Worm (Caenorhabditis elegans) whole organism, L4 larva: ENCODE measurements around the gene dre-1.

Experiments
- F10B5.3 ChIP-seq: sonication (generic microtip); optimal IDR thresholded peaks from 2 replicates; lab custom pipeline; 2016; ENCODE audit warnings: mild to moderate bottlenecking, missing genetic modification characterization, missing compliant biosample characterization
- F26F4.8 ChIP-seq: fragments of 200-800 bp; sonication (Bioruptor generic); conservative IDR thresholded peaks from 2 replicates; pipeline ENCODE4 v1.3.6; 2022; ENCODE audit warnings: missing genetic modification characterization, missing compliant biosample characterization
- F44E2.7 ChIP-seq: fragments of 200-800 bp; sonication (Bioruptor generic); IDR thresholded peaks from 2 replicates; pipeline ENCODE4 v2.1.2; 2022; ENCODE audit warnings: missing genetic modification characterization, missing compliant biosample characterization
- R02D3.7 ChIP-seq: fragments of 150-350 bp; sonication (generic microtip); optimal IDR thresholded peaks from 3 replicates; lab custom pipeline; 2014; ENCODE audit warnings: missing biosample characterization, missing genetic modification characterization
- Y5F2A.4 ChIP-seq: fragments of 200-800 bp; sonication (Bioruptor generic); optimal IDR thresholded peaks from 2 replicates; lab custom pipeline; 2018; ENCODE audit warnings: mild to moderate bottlenecking, missing genetic modification characterization, missing compliant biosample characterization
- Y75B8A.6 ChIP-seq: fragments of 200-800 bp; sonication (Bioruptor generic); IDR thresholded peaks from 2 replicates; pipeline ENCODE4 v1.3.6; 2022; ENCODE audit warnings: missing genetic modification reagents, missing genetic modification characterization, missing compliant biosample characterization
- ZK546.5 ChIP-seq, 2 experiments: sonication (generic microtip); optimal IDR thresholded peaks; 2 replicates each; lab custom pipeline; 2017; ENCODE audit warnings: missing biosample characterization in 2 of 2, missing genetic modification characterization in 2 of 2
- aha-1 ChIP-seq: fragments of 150-350 bp; peaks from one replicate; lab custom pipeline; 2014; ENCODE audit warnings: missing biosample characterization, missing genetic modification characterization
- ceh-20 ChIP-seq: fragments of 200-800 bp; sonication (Bioruptor generic); IDR thresholded peaks from 2 replicates; pipeline ENCODE4 v1.3.6; 2022; ENCODE audit warnings: missing genetic modification reagents, missing genetic modification characterization, missing compliant biosample characterization
- daf-16 ChIP-seq, 3 experiments: sonication (generic microtip); optimal IDR thresholded peaks; 2 replicates each; lab custom pipeline; 2016 to 2017; ENCODE audit warnings: missing genetic modification characterization in 3 of 3, missing genetic modification reagents in 3 of 3, mild to moderate bottlenecking in 2 of 3, missing compliant biosample characterization in 2 of 3, missing biosample characterization in 1 of 3, moderate library complexity in 1 of 3
- daf-19 ChIP-seq: fragments of 200-800 bp; sonication (Bioruptor generic); conservative IDR thresholded peaks from 2 replicates; pipeline ENCODE4 v1.3.6; 2022; ENCODE audit warnings: missing genetic modification characterization, missing compliant biosample characterization
- dmd-6 ChIP-seq: fragments of 200-800 bp; sonication (Bioruptor generic); IDR thresholded peaks from 2 replicates; pipeline ENCODE4 v1.3.6; 2022; ENCODE audit warnings: missing genetic modification reagents, missing genetic modification characterization, missing compliant biosample characterization
- dmd-9 ChIP-seq: fragments of 200-800 bp; sonication (Bioruptor generic); IDR thresholded peaks from 2 replicates; pipeline ENCODE4 v1.3.6; 2022; ENCODE audit warnings: missing genetic modification reagents, missing genetic modification characterization, missing compliant biosample characterization
- duxl-1 ChIP-seq: sonication (generic microtip); optimal IDR thresholded peaks from 2 replicates; lab custom pipeline; 2016; ENCODE audit warnings: mild to moderate bottlenecking, missing genetic modification characterization, moderate library complexity, missing compliant biosample characterization; ENCODE audit not compliant: poor library complexity
- dve-1 ChIP-seq: sonication (generic microtip); optimal IDR thresholded peaks from 2 replicates; lab custom pipeline; 2017; ENCODE audit warnings: antibody characterized with exemption, mild to moderate bottlenecking, missing genetic modification characterization, missing compliant biosample characterization; ENCODE audit not compliant: insufficient read depth
- gei-8 ChIP-seq: fragments of 200-800 bp; sonication (Bioruptor generic); optimal IDR thresholded peaks from 2 replicates; lab custom pipeline; 2018; ENCODE audit warnings: mild to moderate bottlenecking, missing genetic modification characterization, missing compliant biosample characterization
- hlh-11 ChIP-seq: fragments of 200-800 bp; sonication (Bioruptor generic); optimal IDR thresholded peaks from 2 replicates; lab custom pipeline; 2018; ENCODE audit warnings: mild to moderate bottlenecking, missing genetic modification characterization, missing compliant biosample characterization
- hlh-30 ChIP-seq: sonication (generic microtip); optimal IDR thresholded peaks from 2 replicates; lab custom pipeline; 2017; ENCODE audit warnings: antibody characterized with exemption, mild to moderate bottlenecking, missing genetic modification characterization, missing compliant biosample characterization; ENCODE audit not compliant: insufficient read depth
- jun-1 ChIP-seq: fragments of 150-350 bp; optimal IDR thresholded peaks from 2 replicates; lab custom pipeline; 2014; ENCODE audit warnings: missing biosample characterization, missing genetic modification reagents, missing genetic modification characterization
- lim-7 ChIP-seq: fragments of 200-800 bp; sonication (Bioruptor generic); IDR thresholded peaks from 2 replicates; pipeline ENCODE4 v1.3.6; 2022; ENCODE audit warnings: missing genetic modification characterization, missing compliant biosample characterization
- lin-1 ChIP-seq: fragments of 200-800 bp; sonication (Bioruptor generic); IDR thresholded peaks from 2 replicates; pipeline ENCODE4 v1.3.6; 2022; ENCODE audit warnings: missing genetic modification reagents, missing genetic modification characterization, missing compliant biosample characterization
- lin-13 ChIP-seq: fragments of 150-350 bp; optimal IDR thresholded peaks from 2 replicates; lab custom pipeline; 2014; ENCODE audit warnings: missing biosample characterization, missing genetic modification reagents, missing genetic modification characterization
- lin-15B ChIP-seq: fragments of 150-350 bp; sonication (generic microtip); optimal IDR thresholded peaks from 3 replicates; lab custom pipeline; 2014; ENCODE audit warnings: missing biosample characterization, missing genetic modification characterization
- lir-3 ChIP-seq: sonication (generic microtip); optimal IDR thresholded peaks from 2 replicates; lab custom pipeline; 2016; ENCODE audit warnings: mild to moderate bottlenecking, missing genetic modification characterization, missing compliant biosample characterization
- lsy-2 ChIP-seq, 2 experiments: fragments of 150-350 bp in 1 of 2; sonication (generic microtip) in 1 of 2; optimal IDR thresholded peaks; 2 replicates each; lab custom pipeline; 2014 to 2017; ENCODE audit warnings: missing biosample characterization in 2 of 2, missing genetic modification characterization in 2 of 2
- mdl-1 ChIP-seq, 2 experiments: fragments of 150-350 bp in 1 of 2; sonication (generic microtip) in 1 of 2; optimal IDR thresholded peaks; 2 replicates each; lab custom pipeline; 2014 to 2017; ENCODE audit warnings: missing biosample characterization in 2 of 2, missing genetic modification characterization in 2 of 2
- mdt-29 ChIP-seq: fragments of 200-800 bp; sonication (Bioruptor generic); IDR thresholded peaks from 2 replicates; pipeline ENCODE4 v1.3.6; 2022; ENCODE audit warnings: missing genetic modification reagents, missing genetic modification characterization, missing compliant biosample characterization
- mep-1 ChIP-seq: fragments of 150-350 bp; sonication (generic microtip); optimal IDR thresholded peaks from 3 replicates; lab custom pipeline; 2014; ENCODE audit warnings: missing biosample characterization, missing genetic modification characterization
- mes-2 ChIP-seq: sonication (generic microtip); optimal IDR thresholded peaks from 2 replicates; lab custom pipeline; 2016; ENCODE audit warnings: missing genotype, mild to moderate bottlenecking, missing genetic modification characterization, missing compliant biosample characterization; ENCODE audit not compliant: poor library complexity, severe bottlenecking
- nhr-102 ChIP-seq: sonication (generic microtip); optimal IDR thresholded peaks from 2 replicates; lab custom pipeline; 2016; ENCODE audit warnings: mild to moderate bottlenecking, missing genetic modification characterization, moderate library complexity, missing compliant biosample characterization
- nhr-237 ChIP-seq: sonication (generic microtip); optimal IDR thresholded peaks from 2 replicates; lab custom pipeline; 2017; ENCODE audit warnings: missing biosample characterization, missing genetic modification characterization
- nhr-25 ChIP-seq: sonication (generic microtip); optimal IDR thresholded peaks from 2 replicates; lab custom pipeline; 2017; ENCODE audit warnings: missing genetic modification characterization, mild to moderate bottlenecking, missing compliant biosample characterization, antibody characterized with exemption, moderate library complexity, borderline replicate concordance; ENCODE audit not compliant: insufficient read depth
- nhr-28 ChIP-seq: fragments of 150-350 bp; optimal IDR thresholded peaks from 2 replicates; lab custom pipeline; 2014; ENCODE audit warnings: missing biosample characterization, missing genetic modification characterization
- nhr-41 ChIP-seq: fragments of 200-800 bp; sonication (Bioruptor generic); IDR thresholded peaks from 2 replicates; pipeline ENCODE4 v1.3.6; 2022; ENCODE audit warnings: missing genetic modification reagents, missing genetic modification characterization, missing compliant biosample characterization
- nhr-48 ChIP-seq: sonication (generic microtip); optimal IDR thresholded peaks from 2 replicates; lab custom pipeline; 2016; ENCODE audit warnings: mild to moderate bottlenecking, missing genetic modification characterization, missing compliant biosample characterization
- nhr-6 ChIP-seq: fragments of 150-350 bp; optimal IDR thresholded peaks from 2 replicates; lab custom pipeline; 2014; ENCODE audit warnings: missing biosample characterization, missing genetic modification characterization
- nhr-77 ChIP-seq: fragments of 150-350 bp; optimal IDR thresholded peaks from 2 replicates; lab custom pipeline; 2014; ENCODE audit warnings: missing biosample characterization, missing genetic modification characterization
- pha-4 ChIP-seq, 2 experiments: fragments of 150-350 bp in 1 of 2; fragments of 200-800 bp in 1 of 2; sonication (Bioruptor generic) in 1 of 2; IDR thresholded peaks in 1 of 2; optimal IDR thresholded peaks in 1 of 2; 2 replicates each; pipeline versions ENCODE4 v1.3.6 to Lab custom; 2014 to 2022; ENCODE audit warnings: missing genetic modification characterization in 2 of 2, missing genetic modification reagents in 2 of 2, missing biosample characterization in 1 of 2, missing compliant biosample characterization in 1 of 2
- php-3 ChIP-seq: fragments of 200-800 bp; sonication (Bioruptor generic); IDR thresholded peaks from 2 replicates; pipeline ENCODE4 v1.3.6; 2022; ENCODE audit warnings: missing genetic modification reagents, missing genetic modification characterization, missing compliant biosample characterization
- pqm-1 ChIP-seq: sonication (generic microtip); optimal IDR thresholded peaks from 2 replicates; lab custom pipeline; 2017; ENCODE audit warnings: missing biosample characterization, missing genetic modification characterization
- sdz-12 ChIP-seq: fragments of 200-800 bp; sonication (Bioruptor generic); optimal IDR thresholded peaks from 2 replicates; lab custom pipeline; 2018; ENCODE audit warnings: mild to moderate bottlenecking, missing genetic modification characterization, missing compliant biosample characterization
- snpc-1.2 ChIP-seq: fragments of 200-800 bp; sonication (Bioruptor generic); IDR thresholded peaks from 2 replicates; pipeline ENCODE4 v1.3.6; 2022; ENCODE audit warnings: missing genetic modification reagents, missing genetic modification characterization, missing compliant biosample characterization
- spr-1 ChIP-seq: sonication (generic microtip); optimal IDR thresholded peaks from 2 replicates; lab custom pipeline; 2016; ENCODE audit warnings: mild to moderate bottlenecking, missing genetic modification characterization, missing compliant biosample characterization
- tra-1 ChIP-seq: fragments of 200-800 bp; sonication (Bioruptor generic); IDR thresholded peaks from 2 replicates; pipeline ENCODE4 v1.3.6; 2022; ENCODE audit warnings: missing genetic modification reagents, missing genetic modification characterization, missing compliant biosample characterization
- zfp-2 ChIP-seq: sonication (generic microtip); optimal IDR thresholded peaks from 2 replicates; lab custom pipeline; 2016; ENCODE audit warnings: mild to moderate bottlenecking, missing genetic modification characterization, missing compliant biosample characterization
- zfp-3 ChIP-seq: fragments of 200-800 bp; sonication (Bioruptor generic); conservative IDR thresholded peaks from 2 replicates; pipeline ENCODE4 v1.3.6; 2022; ENCODE audit warnings: missing genetic modification reagents, missing genetic modification characterization, missing compliant biosample characterization
- ztf-11 ChIP-seq: fragments of 150-350 bp; optimal IDR thresholded peaks from 2 replicates; lab custom pipeline; 2014; ENCODE audit warnings: missing biosample characterization, missing genetic modification characterization

dre-1 gene

ce11 chrV:6488849-6489248 is 57.5 kb downstream of the dre-1 start, which contains the start of gene lec-10:
TSS of gene lec-10 (minus strand) at chrV:6489120.
- TF ChIP-seq F26F4.8: no peak
- peak in 1 of 2 experiments; percentile 17 for TF ChIP-seq mdl-1 (tag; optimal IDR thresholded peaks at IDR 0.05; lab: Kevin White, UChicago)
- no peak for TF ChIP-seq ceh-20 (GFP tag; lab: Robert Waterston, UW)
- TF ChIP-seq hlh-30 (tag; lab: Kevin White, UChicago): peak; percentile 35
- TF ChIP-seq daf-16 (GFP tag; optimal IDR thresholded peaks at IDR 0.05; lab: Kevin White, UChicago): no peak
- peak; percentile 62 for TF ChIP-seq daf-16 (tag; optimal IDR thresholded peaks at IDR 0.05; lab: Kevin White, UChicago)
- TF ChIP-seq R02D3.7 (tag; lab: Kevin White, UChicago): no peak
- peak; percentile 8; the same call in 1 of the 2 replicates for TF ChIP-seq pha-4 (GFP tag; IDR thresholded peaks at IDR 0.05; lab: Robert Waterston, UW)
- no peak for TF ChIP-seq pha-4 (tag; optimal IDR thresholded peaks at IDR 0.05; lab: Kevin White, UChicago)
- TF ChIP-seq Y75B8A.6 (GFP tag; lab: Robert Waterston, UW): no peak
- no peak for TF ChIP-seq mes-2 (tag; lab: Kevin White, UChicago)
- TF ChIP-seq hlh-11 (tag; lab: Kevin White, UChicago): peak; percentile 65
- TF ChIP-seq lin-13 (GFP tag; lab: Kevin White, UChicago): peak; percentile 6
- peak; percentile 89 for TF ChIP-seq dve-1
- TF ChIP-seq duxl-1 (tag; lab: Kevin White, UChicago): peak; percentile 7
- TF ChIP-seq spr-1 (tag; lab: Kevin White, UChicago): no peak
- no peak for TF ChIP-seq lin-15B (tag; lab: Kevin White, UChicago)
- no peak for TF ChIP-seq nhr-41 (GFP tag; lab: Robert Waterston, UW)
- TF ChIP-seq nhr-237 (tag; lab: Kevin White, UChicago): no peak
- TF ChIP-seq tra-1 (GFP tag; lab: Robert Waterston, UW): 0 out of 2 replicates have a peak, but pooled peaks have one; percentile 40
- peak; percentile 77 for TF ChIP-seq aha-1 (tag; lab: Kevin White, UChicago)
- peak; percentile 43 for TF ChIP-seq nhr-6 (tag; lab: Kevin White, UChicago)
- TF ChIP-seq lim-7: no peak
- peak; percentile 57; the same call in 1 of the 2 replicates for TF ChIP-seq mdt-29
- TF ChIP-seq nhr-25 (tag; lab: Kevin White, UChicago): no peak
- peak; percentile 92 for TF ChIP-seq pqm-1 (tag; lab: Kevin White, UChicago)
- TF ChIP-seq zfp-2 (tag; lab: Kevin White, UChicago): no peak
- no peak for TF ChIP-seq snpc-1.2 (GFP tag; lab: Robert Waterston, UW)
- TF ChIP-seq php-3: 0 out of 2 replicates have a peak, but pooled peaks have one; percentile 11
- no peak for TF ChIP-seq sdz-12 (GFP tag; lab: Kevin White, UChicago)
- no peak for TF ChIP-seq lir-3
- no peak for TF ChIP-seq ztf-11 (tag; lab: Kevin White, UChicago)
- TF ChIP-seq ZK546.5 (tag; optimal IDR thresholded peaks at IDR 0.05; lab: Kevin White, UChicago): no peak
- peak; percentile 84 for TF ChIP-seq dmd-6 (GFP tag; lab: Robert Waterston, UW)
- peak; percentile 70 for TF ChIP-seq nhr-77 (tag; lab: Kevin White, UChicago)
- TF ChIP-seq nhr-102 (tag; lab: Kevin White, UChicago): no peak
- peak in 1 of 2 experiments; percentile 29 for TF ChIP-seq lsy-2 (tag; optimal IDR thresholded peaks at IDR 0.05; lab: Kevin White, UChicago)
- TF ChIP-seq mep-1 (tag; lab: Kevin White, UChicago): peak; percentile 55
- TF ChIP-seq nhr-28 (tag; lab: Kevin White, UChicago): peak; percentile 80
- peak; percentile 50 for TF ChIP-seq nhr-48 (tag; lab: Kevin White, UChicago)
- TF ChIP-seq, all 104 proteins: peak for 20

DNA sequence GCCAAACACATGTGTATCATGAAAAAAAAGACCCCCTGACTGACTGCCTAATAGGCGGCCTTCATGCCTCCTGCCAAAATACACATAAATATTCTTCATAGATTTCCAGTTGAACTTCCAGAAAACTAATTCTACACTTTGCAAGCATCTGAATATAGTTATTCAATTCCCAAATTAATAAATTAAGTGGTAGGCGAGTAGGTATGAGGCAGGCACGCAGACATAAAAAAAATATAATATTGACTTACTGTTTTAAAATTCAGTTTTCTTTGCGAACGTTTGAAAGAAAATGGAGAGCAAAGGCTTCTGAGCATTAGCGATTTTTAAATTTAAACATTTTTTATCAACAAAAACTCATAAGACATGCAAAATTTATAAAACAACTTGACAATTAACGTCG is 58.4 kb downstream of the dre-1 start:
- TF ChIP-seq nhr-237 (tag; lab: Kevin White, UChicago): no peak
- peak; percentile 69 for TF ChIP-seq nhr-77 (tag; lab: Kevin White, UChicago)
- TF ChIP-seq lin-1 (GFP tag; lab: Robert Waterston, UW): peak; percentile 30; the same call in 1 of the 2 replicates
- TF ChIP-seq nhr-102 (tag; lab: Kevin White, UChicago): peak; percentile 27
- TF ChIP-seq F44E2.7 (GFP tag; lab: Robert Waterston, UW): no peak
- no peak for TF ChIP-seq R02D3.7 (tag; lab: Kevin White, UChicago)
- TF ChIP-seq daf-19 (GFP tag; lab: Robert Waterston, UW): no peak
- no peak for TF ChIP-seq Y5F2A.4
- TF ChIP-seq dmd-9 (GFP tag; lab: Robert Waterston, UW): no peak
- no peak for TF ChIP-seq F10B5.3 (tag; lab: Kevin White, UChicago)
- peak in 1 of 2 experiments; percentile 11 for TF ChIP-seq daf-16 (GFP tag; optimal IDR thresholded peaks at IDR 0.05; lab: Kevin White, UChicago)
- peak; percentile 34 for TF ChIP-seq daf-16 (tag; optimal IDR thresholded peaks at IDR 0.05; lab: Kevin White, UChicago)
- peak; percentile 77 for TF ChIP-seq zfp-3 (GFP tag; lab: Robert Waterston, UW)
- peak in 1 of 2 experiments; percentile 8 for TF ChIP-seq lsy-2 (tag; optimal IDR thresholded peaks at IDR 0.05; lab: Kevin White, UChicago)
- no peak for TF ChIP-seq pqm-1 (tag; lab: Kevin White, UChicago)
- TF ChIP-seq gei-8: peak; percentile 21
- no peak for TF ChIP-seq jun-1 (tag; lab: Kevin White, UChicago)
- peak; percentile 14 for TF ChIP-seq lin-15B (tag; lab: Kevin White, UChicago)
